Fruit fly (Drosophila melanogaster) whole organism, embryonic: Measurements from ENCODE around the gene CG16790.
A peak's percentile ranks its signal among the peaks of the same experiment; 100 is the strongest.

Experiments used
- CG10147 ChIP-seq: fragments of 200-800 bp; sonication (Bioruptor generic); optimal IDR thresholded peaks from 2 replicates; lab custom pipeline; 2019; ENCODE audit warnings: missing biosample characterization, mild to moderate bottlenecking, missing genetic modification characterization, moderate library complexity
- CG11695 ChIP-seq: fragments of 200-800 bp; sonication (Bioruptor generic); IDR thresholded peaks from 3 replicates; pipeline ENCODE4 v1.3.6; 2022; ENCODE audit warnings: missing biosample characterization, missing genetic modification characterization
- CG11723 ChIP-seq: fragments of 200-800 bp; sonication (Bioruptor generic); optimal IDR thresholded peaks from 2 replicates; lab custom pipeline; 2017; ENCODE audit warnings: missing biosample characterization, mild to moderate bottlenecking, missing genetic modification characterization
- CG1233 ChIP-seq: fragments of 200-800 bp; sonication (Bioruptor generic); optimal IDR thresholded peaks from 4 replicates; lab custom pipeline; 2018; ENCODE audit warnings: missing biosample characterization, mild to moderate bottlenecking, missing genetic modification characterization
- CG12391 ChIP-seq: fragments of 200-800 bp; sonication (Bioruptor generic); optimal IDR thresholded peaks from 3 replicates; lab custom pipeline; 2018; ENCODE audit warnings: missing biosample characterization, mild to moderate bottlenecking, missing genetic modification characterization, moderate library complexity
- CG14860 ChIP-seq: fragments of 200-800 bp; sonication (Bioruptor generic); IDR thresholded peaks from 3 replicates; pipeline ENCODE4 v1.3.6; 2022; ENCODE audit warnings: missing biosample characterization, missing genetic modification characterization; ENCODE audit not compliant: partially characterized antibody
- CG15479 ChIP-seq: fragments of 200-800 bp; sonication (Bioruptor generic); optimal IDR thresholded peaks from 3 replicates; lab custom pipeline; 2019; ENCODE audit warnings: missing biosample characterization, mild to moderate bottlenecking, missing genetic modification characterization, moderate library complexity
- CG1602 ChIP-seq: fragments of 200-800 bp; sonication (Bioruptor generic); optimal IDR thresholded peaks from 3 replicates; lab custom pipeline; 2016; ENCODE audit warnings: missing biosample characterization, missing genetic modification characterization
- CG17361 ChIP-seq: fragments of 200-800 bp; sonication (Bioruptor generic); IDR thresholded peaks from 3 replicates; pipeline ENCODE4 v1.3.6; 2022; ENCODE audit warnings: missing biosample characterization, missing genetic modification characterization
- CG1832 ChIP-seq: fragments of 200-800 bp; sonication (Bioruptor generic); optimal IDR thresholded peaks from 2 replicates; lab custom pipeline; 2017; ENCODE audit warnings: missing biosample characterization, mild to moderate bottlenecking, missing genetic modification characterization, inconsistent platforms
- CG2889 ChIP-seq: fragments of 200-800 bp; sonication (Bioruptor generic); IDR thresholded peaks from 3 replicates; pipeline ENCODE4 v1.3.6; 2022; ENCODE audit warnings: missing biosample characterization, missing genetic modification characterization
- CG30403 ChIP-seq: fragments of 200-800 bp; sonication (Bioruptor generic); optimal IDR thresholded peaks from 3 replicates; lab custom pipeline; 2016; ENCODE audit warnings: missing biosample characterization, missing genetic modification characterization
- CG3281 ChIP-seq: fragments of 200-800 bp; sonication (Bioruptor generic); optimal IDR thresholded peaks from 3 replicates; lab custom pipeline; 2017; ENCODE audit warnings: missing biosample characterization, mild to moderate bottlenecking, missing genetic modification characterization
- CG42726 ChIP-seq: fragments of 200-800 bp; sonication (Bioruptor generic); IDR thresholded peaks from 2 replicates; pipeline ENCODE4 v1.3.6; 2022; ENCODE audit warnings: missing biosample characterization, missing genetic modification characterization; ENCODE audit not compliant: partially characterized antibody
- CG4854 ChIP-seq: fragments of 200-800 bp; sonication (Bioruptor generic); optimal IDR thresholded peaks from 2 replicates; lab custom pipeline; 2016; ENCODE audit warnings: missing biosample characterization, missing genetic modification characterization, inconsistent platforms
- CG5953 ChIP-seq: fragments of 200-800 bp; sonication (Bioruptor generic); IDR thresholded peaks from 2 replicates; pipeline ENCODE4 v1.3.6; 2022; ENCODE audit warnings: missing biosample characterization, missing genetic modification characterization
- CG7839 ChIP-seq: fragments of 200-800 bp; sonication (Bioruptor generic); optimal IDR thresholded peaks from 3 replicates; lab custom pipeline; 2018; ENCODE audit warnings: missing biosample characterization, mild to moderate bottlenecking, missing genetic modification characterization, moderate library complexity
- CG9437 ChIP-seq: fragments of 200-800 bp; sonication (Bioruptor generic); optimal IDR thresholded peaks from 2 replicates; lab custom pipeline; 2018; ENCODE audit warnings: missing biosample characterization, mild to moderate bottlenecking, missing genetic modification characterization
- Camta ChIP-seq: fragments of 200-800 bp; sonication (Bioruptor generic); optimal IDR thresholded peaks from 2 replicates; lab custom pipeline; 2016; ENCODE audit warnings: missing biosample characterization, missing genetic modification characterization
- Chrac-16 ChIP-seq: fragments of 200-800 bp; sonication (Bioruptor generic); optimal IDR thresholded peaks from 3 replicates; lab custom pipeline; 2016; ENCODE audit warnings: missing biosample characterization, missing genetic modification characterization
- Deaf1 ChIP-seq: fragments of 200-800 bp; optimal IDR thresholded peaks from 3 replicates; lab custom pipeline; 2019; ENCODE audit warnings: missing biosample characterization, mild to moderate bottlenecking, missing genetic modification characterization, moderate library complexity
- E2f1 ChIP-seq: fragments of 200-800 bp; sonication (Bioruptor generic); IDR thresholded peaks from 2 replicates; pipeline ENCODE4 v1.3.6; 2022; ENCODE audit warnings: missing biosample characterization, missing genetic modification characterization
- HLH3B ChIP-seq: fragments of 200-800 bp; sonication (Bioruptor generic); IDR thresholded peaks from 2 replicates; pipeline ENCODE4 v1.3.6; 2022; ENCODE audit warnings: missing biosample characterization, missing genetic modification characterization
- HLH54F ChIP-seq: fragments of 200-800 bp; sonication (Bioruptor generic); optimal IDR thresholded peaks from 3 replicates; lab custom pipeline; 2016; ENCODE audit warnings: missing biosample characterization, missing genetic modification characterization
- Hsf ChIP-seq: fragments of 200-800 bp; sonication (Bioruptor generic); optimal IDR thresholded peaks from 3 replicates; lab custom pipeline; 2016; ENCODE audit warnings: missing biosample characterization, missing genetic modification characterization
- Mad ChIP-seq: fragments of 200-800 bp; sonication (Bioruptor generic); optimal IDR thresholded peaks from 2 replicates; lab custom pipeline; 2016; ENCODE audit warnings: missing biosample characterization, missing genetic modification characterization
- NK7.1 ChIP-seq: fragments of 200-800 bp; sonication (Bioruptor generic); optimal IDR thresholded peaks from 3 replicates; lab custom pipeline; 2016; ENCODE audit warnings: missing biosample characterization, missing genetic modification characterization
- Opbp ChIP-seq: fragments of 200-800 bp; sonication (Bioruptor generic); IDR thresholded peaks from 3 replicates; pipeline ENCODE4 v1.3.6; 2022; ENCODE audit warnings: missing biosample characterization, missing genetic modification characterization; ENCODE audit not compliant: partially characterized antibody
- Rx ChIP-seq: fragments of 200-800 bp; sonication (Bioruptor generic); IDR thresholded peaks from 2 replicates; pipeline ENCODE4 v1.3.6; 2022; ENCODE audit warnings: missing biosample characterization, missing genetic modification characterization
- Scr ChIP-seq: fragments of 200-800 bp; sonication (Bioruptor generic); IDR thresholded peaks from 2 replicates; pipeline ENCODE4 v1.3.6; 2022; ENCODE audit warnings: missing biosample characterization, missing genetic modification characterization; ENCODE audit not compliant: partially characterized antibody
- Sry-δ ChIP-seq: fragments of 200-800 bp; sonication (Bioruptor generic); optimal IDR thresholded peaks from 2 replicates; lab custom pipeline; 2016; ENCODE audit warnings: missing biosample characterization, missing genetic modification characterization
- abd-A ChIP-seq: fragments of 200-800 bp; sonication (Bioruptor generic); optimal IDR thresholded peaks from 3 replicates; lab custom pipeline; 2019; ENCODE audit warnings: missing biosample characterization, mild to moderate bottlenecking, missing genetic modification characterization, moderate library complexity
- amos ChIP-seq: fragments of 200-800 bp; sonication (Bioruptor generic); IDR thresholded peaks from 2 replicates; pipeline ENCODE4 v1.3.6; 2022; ENCODE audit warnings: missing biosample characterization, missing genetic modification characterization; ENCODE audit not compliant: partially characterized antibody
- ara ChIP-seq: fragments of 200-800 bp; sonication (Bioruptor generic); IDR thresholded peaks from 2 replicates; pipeline ENCODE4 v1.3.6; 2022; ENCODE audit warnings: missing biosample characterization, missing genetic modification characterization
- cato ChIP-seq: fragments of 200-800 bp; sonication (Bioruptor generic); optimal IDR thresholded peaks from 2 replicates; lab custom pipeline; 2016; ENCODE audit warnings: missing biosample characterization, missing genetic modification characterization, borderline replicate concordance
- ci ChIP-seq: fragments of 200-800 bp; sonication (Bioruptor generic); IDR thresholded peaks from 3 replicates; pipeline ENCODE4 v1.3.6; 2022; ENCODE audit warnings: missing biosample characterization, missing genetic modification characterization
- crol ChIP-seq: fragments of 200-800 bp; sonication (Bioruptor generic); IDR thresholded peaks from 2 replicates; pipeline ENCODE4 v1.3.6; 2022; ENCODE audit warnings: missing biosample characterization, missing genetic modification characterization
- crp ChIP-seq, 2 experiments: fragments of 200-800 bp; sonication (Bioruptor generic); optimal IDR thresholded peaks; 2 replicates in 1 of 2; 3 replicates in 1 of 2; lab custom pipeline; 2017; ENCODE audit warnings: missing biosample characterization in 2 of 2, missing genetic modification characterization in 2 of 2, mild to moderate bottlenecking in 1 of 2, moderate library complexity in 1 of 2
- da ChIP-seq: fragments of 200-800 bp; sonication (Bioruptor generic); optimal IDR thresholded peaks from 2 replicates; lab custom pipeline; 2016; ENCODE audit warnings: missing biosample characterization, missing genetic modification characterization
- gsb-n ChIP-seq: fragments of 200-800 bp; sonication (Bioruptor generic); optimal IDR thresholded peaks from 3 replicates; lab custom pipeline; 2018; ENCODE audit warnings: missing biosample characterization, mild to moderate bottlenecking, missing genetic modification characterization
- gt ChIP-seq: fragments of 200-800 bp; sonication (Bioruptor generic); IDR thresholded peaks from 2 replicates; pipeline ENCODE4 v1.3.6; 2022; ENCODE audit warnings: missing biosample characterization, missing genetic modification characterization
- ken ChIP-seq: fragments of 200-800 bp; sonication (Bioruptor generic); IDR thresholded peaks from 3 replicates; pipeline ENCODE4 v1.3.6; 2022; ENCODE audit warnings: missing biosample characterization, missing genetic modification characterization
- lab ChIP-seq: fragments of 200-800 bp; sonication (Bioruptor generic); optimal IDR thresholded peaks from 3 replicates; lab custom pipeline; 2017; ENCODE audit warnings: missing biosample characterization, missing genetic modification characterization, mild to moderate bottlenecking, moderate library complexity, missing genetic modification reagents
- sc ChIP-seq, 3 experiments: fragments of >200 bp in 2 of 3; fragments of 200-800 bp in 1 of 3; sonication (Bioruptor generic) in 1 of 3; optimal IDR thresholded peaks; 2 replicates in 2 of 3; 3 replicates in 1 of 3; lab custom pipeline; 2017; ENCODE audit warnings: mild to moderate bottlenecking in 1 of 3, missing biosample characterization in 1 of 3, missing genetic modification characterization in 1 of 3, missing genetic modification reagents in 1 of 3
- vnd ChIP-seq: fragments of 200-800 bp; sonication (Bioruptor generic); IDR thresholded peaks from 3 replicates; pipeline ENCODE4 v1.3.6; 2022; ENCODE audit warnings: missing biosample characterization, missing genetic modification characterization; ENCODE audit not compliant: partially characterized antibody
- wor ChIP-seq: fragments of 200-800 bp; sonication (Bioruptor generic); IDR thresholded peaks from 2 replicates; pipeline ENCODE4 v1.3.6; 2022; ENCODE audit warnings: missing biosample characterization, missing genetic modification characterization

CG16790 gene

dm6 chr3R:9533181-9534124, 36.6 kb downstream of the CG16790 start (continued):
- peak; percentile 66 for TF ChIP-seq da (GFP tag; lab: Kevin White, UChicago)
- peak; percentile 46; the same call in 2 of the 3 replicates for TF ChIP-seq CG14860 (GFP tag; lab: Robert Waterston, UW)
- TF ChIP-seq CG17361 = peak; percentile 99
- peak; percentile 95 for TF ChIP-seq Camta (GFP tag; lab: Kevin White, UChicago)
- peak; percentile 87 for TF ChIP-seq cato (GFP tag; lab: Kevin White, UChicago)
- peak; percentile 28 for TF ChIP-seq CG15479 (GFP tag; lab: Kevin White, UChicago)
- 0 out of 2 replicates have a peak, but pooled peaks have one; percentile 22 for TF ChIP-seq Scr
- peak; percentile 94 for TF ChIP-seq CG12391
- TF ChIP-seq Chrac-16 (GFP tag; lab: Kevin White, UChicago) = peak; percentile 93
- TF ChIP-seq E2f1 (GFP tag; lab: Robert Waterston, UW) = peak; percentile 83
- peak; percentile 97 for TF ChIP-seq CG10147 (GFP tag; lab: Kevin White, UChicago)
- no peak for TF ChIP-seq amos (GFP tag; lab: Robert Waterston, UW)
- TF ChIP-seq HLH54F (GFP tag; lab: Kevin White, UChicago) = peak; percentile 95
- peak; percentile 80 for TF ChIP-seq ci (GFP tag; lab: Robert Waterston, UW)
- TF ChIP-seq CG3281 = peak; percentile 98
- TF ChIP-seq CG1602 = peak; percentile 94
- peak; percentile 96 for TF ChIP-seq Hsf (GFP tag; lab: Kevin White, UChicago)
- TF ChIP-seq Rx (GFP tag; lab: Robert Waterston, UW) = peak; percentile 53; the same call in 1 of the 2 replicates
- peak; percentile 77 for TF ChIP-seq ara
- no peak for TF ChIP-seq Opbp (GFP tag; lab: Robert Waterston, UW)
- TF ChIP-seq HLH3B (GFP tag; lab: Robert Waterston, UW) = peak; percentile 72
- TF ChIP-seq lab (GFP tag; lab: Kevin White, UChicago) = peak; percentile 96
- peak; percentile 96 for TF ChIP-seq CG11723 (GFP tag; lab: Kevin White, UChicago)
- peak; percentile 97 for TF ChIP-seq CG7839 (tag; lab: Kevin White, UChicago)
- peak; percentile 96 for TF ChIP-seq CG1233 (GFP tag; lab: Kevin White, UChicago)
- TF ChIP-seq abd-A = peak; percentile 61
- peak; percentile 94 for TF ChIP-seq CG11695 (GFP tag; lab: Robert Waterston, UW)
- TF ChIP-seq gt (GFP tag; lab: Robert Waterston, UW) = peak; percentile 48; the same call in 1 of the 2 replicates
- peak; percentile 81 for TF ChIP-seq Deaf1 (tag; lab: Kevin White, UChicago)
- peak; percentile 87 for TF ChIP-seq NK7.1
- TF ChIP-seq crp (GFP tag; optimal IDR thresholded peaks at IDR 0.05; lab: Kevin White, UChicago) = peak in 1 of 2 experiments; percentile 70
- TF ChIP-seq CG1832 (GFP tag; lab: Kevin White, UChicago) = no peak
- TF ChIP-seq CG5953 (GFP tag; lab: Robert Waterston, UW) = peak; percentile 40; the same call in 1 of the 2 replicates
- no peak for TF ChIP-seq crol (GFP tag; lab: Robert Waterston, UW)
- TF ChIP-seq gsb-n (tag; lab: Kevin White, UChicago) = peak; percentile 91
- peak; percentile 93 for TF ChIP-seq CG4854 (GFP tag; lab: Kevin White, UChicago)
- peak; percentile 92 for TF ChIP-seq Mad (GFP tag; lab: Kevin White, UChicago)
- peak; percentile 41 for TF ChIP-seq Sry-δ
- TF ChIP-seq CG30403 = peak; percentile 99
- TF ChIP-seq ken = peak; percentile 78
- 0 out of 3 replicates have a peak, but pooled peaks have one; percentile 28 for TF ChIP-seq vnd (GFP tag; lab: Robert Waterston, UW)
- TF ChIP-seq CG2889 (GFP tag; lab: Robert Waterston, UW) = peak; percentile 71; the same call in 1 of the 3 replicates
- peak; percentile 95 for TF ChIP-seq CG9437
- TF ChIP-seq CG42726 (GFP tag; lab: Robert Waterston, UW) = 0 out of 2 replicates have a peak, but pooled peaks have one; percentile 1
- no peak for TF ChIP-seq sc (optimal IDR thresholded peaks at IDR 0.05; lab: Kevin White, UChicago)
- peak; percentile 94 for TF ChIP-seq sc (GFP tag; optimal IDR thresholded peaks at IDR 0.05; lab: Kevin White, UChicago)
- TF ChIP-seq wor (GFP tag; lab: Robert Waterston, UW) = peak; percentile 90
